Fruit fly (Drosophila melanogaster) whole organism, embryonic: ENCODE data around the gene tsh.
A peak's percentile ranks its signal among the peaks of the same experiment; 100 is the strongest.

Experiments used
- Bgb ChIP-seq: fragments of 200-800 bp; sonication (Bioruptor generic); IDR thresholded peaks from 2 replicates; pipeline ENCODE4 v1.3.6; 2022; ENCODE audit warnings: missing biosample characterization, missing genetic modification characterization; ENCODE audit not compliant: partially characterized antibody
- CG10267 ChIP-seq: fragments of 200-800 bp; sonication (Bioruptor generic); optimal IDR thresholded peaks from 2 replicates; lab custom pipeline; 2018; ENCODE audit warnings: missing biosample characterization, mild to moderate bottlenecking, missing genetic modification characterization, moderate library complexity
- CG10979 ChIP-seq: fragments of 200-800 bp; sonication (Bioruptor generic); optimal IDR thresholded peaks from 2 replicates; lab custom pipeline; 2018; ENCODE audit warnings: missing biosample characterization, mild to moderate bottlenecking, missing genetic modification characterization, moderate library complexity
- CG11398 ChIP-seq: fragments of 200-800 bp; sonication (Bioruptor generic); optimal IDR thresholded peaks from 2 replicates; lab custom pipeline; 2016; ENCODE audit warnings: missing biosample characterization, missing genetic modification characterization
- CG11560 ChIP-seq: fragments of 200-800 bp; sonication (Bioruptor generic); IDR thresholded peaks from 3 replicates; pipeline ENCODE4 v1.3.6; 2022; ENCODE audit warnings: missing biosample characterization, missing genetic modification characterization
- CG12391 ChIP-seq: fragments of 200-800 bp; sonication (Bioruptor generic); optimal IDR thresholded peaks from 3 replicates; lab custom pipeline; 2018; ENCODE audit warnings: missing biosample characterization, mild to moderate bottlenecking, missing genetic modification characterization, moderate library complexity
- CG12744 ChIP-seq: fragments of 200-800 bp; sonication (Bioruptor generic); optimal IDR thresholded peaks from 2 replicates; lab custom pipeline; 2016; ENCODE audit warnings: missing biosample characterization, missing genetic modification characterization
- CG13123 ChIP-seq: fragments of 200-800 bp; sonication (Bioruptor generic); optimal IDR thresholded peaks from 2 replicates; lab custom pipeline; 2016; ENCODE audit warnings: missing biosample characterization, missing genetic modification characterization
- CG13287 ChIP-seq: fragments of 200-800 bp; sonication (Bioruptor generic); IDR thresholded peaks from 2 replicates; pipeline ENCODE4 v1.3.6; 2022; ENCODE audit warnings: missing biosample characterization, missing genetic modification characterization; ENCODE audit not compliant: partially characterized antibody
- CG15479 ChIP-seq: fragments of 200-800 bp; sonication (Bioruptor generic); optimal IDR thresholded peaks from 3 replicates; lab custom pipeline; 2019; ENCODE audit warnings: missing biosample characterization, mild to moderate bottlenecking, missing genetic modification characterization, moderate library complexity
- CG17328 ChIP-seq: fragments of 200-800 bp; sonication (Bioruptor generic); IDR thresholded peaks from 2 replicates; pipeline ENCODE4 v1.3.6; 2022; ENCODE audit warnings: missing biosample characterization, missing genetic modification characterization
- CG18619 ChIP-seq: fragments of 200-800 bp; sonication (Bioruptor generic); optimal IDR thresholded peaks from 3 replicates; lab custom pipeline; 2017; ENCODE audit warnings: missing biosample characterization, mild to moderate bottlenecking, missing genetic modification characterization
- CG18764 ChIP-seq: fragments of 200-800 bp; sonication (Bioruptor generic); optimal IDR thresholded peaks from 3 replicates; lab custom pipeline; 2016; ENCODE audit warnings: missing biosample characterization, missing genetic modification characterization
- CG2129 ChIP-seq: fragments of 200-800 bp; sonication (Bioruptor generic); IDR thresholded peaks from 2 replicates; pipeline ENCODE4 v1.3.6; 2022; ENCODE audit warnings: missing biosample characterization, missing genetic modification characterization; ENCODE audit not compliant: partially characterized antibody
- CG30431 ChIP-seq: fragments of 200-800 bp; sonication (Bioruptor generic); optimal IDR thresholded peaks from 2 replicates; lab custom pipeline; 2017; ENCODE audit warnings: missing biosample characterization, missing genetic modification characterization
- CG3163 ChIP-seq: fragments of 200-800 bp; sonication (Bioruptor generic); optimal IDR thresholded peaks from 3 replicates; lab custom pipeline; 2016; ENCODE audit warnings: missing biosample characterization, missing genetic modification characterization
- CG32772 ChIP-seq: fragments of 200-800 bp; sonication (Bioruptor generic); IDR thresholded peaks from 2 replicates; pipeline ENCODE4 v1.3.6; 2022; ENCODE audit warnings: missing biosample characterization, missing genetic modification characterization
- CG34376 ChIP-seq: fragments of 200-800 bp; sonication (Bioruptor generic); optimal IDR thresholded peaks from 2 replicates; lab custom pipeline; 2018; ENCODE audit warnings: missing biosample characterization, mild to moderate bottlenecking, missing genetic modification characterization
- CG4360 ChIP-seq: fragments of 200-800 bp; sonication (Bioruptor generic); IDR thresholded peaks from 2 replicates; pipeline ENCODE4 v1.3.6; 2022; ENCODE audit warnings: missing biosample characterization, missing genetic modification characterization
- CG4617 ChIP-seq: fragments of 200-800 bp; sonication (Bioruptor generic); optimal IDR thresholded peaks from 3 replicates; lab custom pipeline; 2016; ENCODE audit warnings: missing biosample characterization, missing genetic modification characterization, borderline replicate concordance
- CG6272 ChIP-seq: fragments of 200-800 bp; sonication (Bioruptor generic); IDR thresholded peaks from 2 replicates; pipeline ENCODE4 v1.3.6; 2022; ENCODE audit warnings: missing biosample characterization, missing genetic modification characterization
- CG7271 ChIP-seq: fragments of 200-800 bp; sonication (Bioruptor generic); optimal IDR thresholded peaks from 2 replicates; lab custom pipeline; 2018; ENCODE audit warnings: missing biosample characterization, mild to moderate bottlenecking, missing genetic modification characterization, moderate library complexity
- CG7357 ChIP-seq: fragments of 200-800 bp; sonication (Bioruptor generic); IDR thresholded peaks from 3 replicates; pipeline ENCODE4 v1.3.6; 2022; ENCODE audit warnings: missing biosample characterization, missing genetic modification characterization
- CG7839 ChIP-seq: fragments of 200-800 bp; sonication (Bioruptor generic); optimal IDR thresholded peaks from 3 replicates; lab custom pipeline; 2018; ENCODE audit warnings: missing biosample characterization, mild to moderate bottlenecking, missing genetic modification characterization, moderate library complexity
- CG7928 ChIP-seq: fragments of 200-800 bp; sonication (Bioruptor generic); optimal IDR thresholded peaks from 2 replicates; lab custom pipeline; 2017; ENCODE audit warnings: missing biosample characterization, mild to moderate bottlenecking, missing genetic modification characterization
- CG7963 ChIP-seq: fragments of 200-800 bp; sonication (Bioruptor generic); IDR thresholded peaks from 3 replicates; pipeline ENCODE4 v1.3.6; 2022; ENCODE audit warnings: missing biosample characterization, missing genetic modification characterization; ENCODE audit not compliant: partially characterized antibody
- CG8089 ChIP-seq: fragments of 200-800 bp; sonication (Bioruptor generic); optimal IDR thresholded peaks from 3 replicates; lab custom pipeline; 2016; ENCODE audit warnings: missing biosample characterization, missing genetic modification characterization
- CG8765 ChIP-seq: fragments of 200-800 bp; sonication (Bioruptor generic); IDR thresholded peaks from 2 replicates; pipeline ENCODE4 v1.3.6; 2022; ENCODE audit warnings: missing biosample characterization, missing genetic modification characterization
- Drgx ChIP-seq: fragments of 200-800 bp; sonication (Bioruptor generic); IDR thresholded peaks from 2 replicates; pipeline ENCODE4 v1.3.6; 2022; ENCODE audit warnings: missing biosample characterization, missing genetic modification characterization
- Fer1 ChIP-seq: fragments of 200-800 bp; sonication (Bioruptor generic); optimal IDR thresholded peaks from 2 replicates; lab custom pipeline; 2017; ENCODE audit warnings: missing biosample characterization, mild to moderate bottlenecking, missing genetic modification characterization
- Mes4 ChIP-seq: fragments of 200-800 bp; sonication (Bioruptor generic); optimal IDR thresholded peaks from 2 replicates; lab custom pipeline; 2016; ENCODE audit warnings: missing biosample characterization, missing genetic modification characterization
- NC2β ChIP-seq: fragments of 200-800 bp; sonication (Bioruptor generic); optimal IDR thresholded peaks from 2 replicates; lab custom pipeline; 2016; ENCODE audit warnings: missing biosample characterization, missing genetic modification characterization
- NfI ChIP-seq: fragments of 200-800 bp; sonication (Bioruptor generic); optimal IDR thresholded peaks from 3 replicates; lab custom pipeline; 2018; ENCODE audit warnings: missing biosample characterization, mild to moderate bottlenecking, missing genetic modification characterization, moderate library complexity
- Sox102F ChIP-seq: fragments of 200-800 bp; sonication (Bioruptor generic); optimal IDR thresholded peaks from 2 replicates; lab custom pipeline; 2018; ENCODE audit warnings: missing biosample characterization, mild to moderate bottlenecking, missing genetic modification characterization, moderate library complexity
- Tbp ChIP-seq: fragments of >200 bp; optimal IDR thresholded peaks from 2 replicates; lab custom pipeline; 2018; ENCODE audit warnings: missing biosample characterization, missing genetic modification characterization
- ara ChIP-seq: fragments of 200-800 bp; sonication (Bioruptor generic); IDR thresholded peaks from 2 replicates; pipeline ENCODE4 v1.3.6; 2022; ENCODE audit warnings: missing biosample characterization, missing genetic modification characterization
- bbx ChIP-seq: fragments of 200-800 bp; sonication (Bioruptor generic); IDR thresholded peaks from 2 replicates; pipeline ENCODE4 v1.3.6; 2022; ENCODE audit warnings: missing biosample characterization, missing genetic modification characterization; ENCODE audit not compliant: partially characterized antibody
- bigmax ChIP-seq: fragments of 200-800 bp; sonication (Bioruptor generic); optimal IDR thresholded peaks from 2 replicates; lab custom pipeline; 2018; ENCODE audit warnings: missing biosample characterization, mild to moderate bottlenecking, missing genetic modification characterization
- chm ChIP-seq: fragments of 200-800 bp; sonication (Bioruptor generic); IDR thresholded peaks from 2 replicates; pipeline ENCODE4 v1.3.6; 2022; ENCODE audit warnings: missing biosample characterization, missing genetic modification characterization
- dm ChIP-seq: fragments of 200-800 bp; sonication (Bioruptor generic); optimal IDR thresholded peaks from 3 replicates; lab custom pipeline; 2016; ENCODE audit warnings: missing biosample characterization, missing genetic modification characterization
- dmrt11E ChIP-seq: fragments of 200-800 bp; sonication (Bioruptor generic); optimal IDR thresholded peaks from 3 replicates; lab custom pipeline; 2018; ENCODE audit warnings: missing biosample characterization, mild to moderate bottlenecking, missing genetic modification characterization, moderate library complexity
- dpn ChIP-seq, 2 experiments: fragments of 200-800 bp; sonication (Bioruptor generic); optimal IDR thresholded peaks; 3 replicates each; lab custom pipeline; 2016; ENCODE audit warnings: missing biosample characterization in 2 of 2, missing genetic modification characterization in 2 of 2
- gfzf ChIP-seq: fragments of 200-800 bp; sonication (Bioruptor generic); optimal IDR thresholded peaks from 2 replicates; lab custom pipeline; 2016; ENCODE audit warnings: missing biosample characterization, mild to moderate bottlenecking, missing genetic modification characterization, moderate library complexity
- jing ChIP-seq: fragments of 200-800 bp; sonication (Bioruptor generic); optimal IDR thresholded peaks from 2 replicates; lab custom pipeline; 2018; ENCODE audit warnings: missing biosample characterization, mild to moderate bottlenecking, missing genetic modification characterization
- kni ChIP-seq: fragments of 200-800 bp; sonication (Bioruptor generic); optimal IDR thresholded peaks from 3 replicates; lab custom pipeline; 2017; ENCODE audit warnings: mild to moderate bottlenecking, missing biosample characterization, missing genetic modification reagents, missing genetic modification characterization
- seq ChIP-seq: fragments of 200-800 bp; sonication (Bioruptor generic); IDR thresholded peaks from 2 replicates; pipeline ENCODE4 v1.3.6; 2022; ENCODE audit warnings: missing biosample characterization, missing genetic modification characterization
- trem ChIP-seq: fragments of 200-800 bp; optimal IDR thresholded peaks from 3 replicates; lab custom pipeline; 2019; ENCODE audit warnings: missing biosample characterization, mild to moderate bottlenecking, missing genetic modification characterization, moderate library complexity
- ttk ChIP-seq: fragments of 200-800 bp; sonication (Bioruptor generic); IDR thresholded peaks from 2 replicates; pipeline ENCODE4 v2.1.2; 2022; ENCODE audit warnings: missing biosample characterization, missing genetic modification characterization

The tsh gene

dm6 chr2L:21867040-21867981 is 38.9 kb downstream of the tsh start (continued):
- TF ChIP-seq Tbp (GFP tag; lab: Kevin White, UChicago) (no peak), CG11560 (tag; lab: Robert Waterston, UW) (peak; percentile 80), NfI (peak; percentile 89), jing (GFP tag; lab: Kevin White, UChicago) (peak; percentile 94), CG34376 (no peak), CG17328 (GFP tag; lab: Robert Waterston, UW) (peak; percentile 93), Mes4 (GFP tag; lab: Kevin White, UChicago) (peak; percentile 91), CG12744 (peak; percentile 77), CG7839 (tag; lab: Kevin White, UChicago) (peak; percentile 95), CG8089 (GFP tag; lab: Kevin White, UChicago) (peak; percentile 88), CG32772 (GFP tag; lab: Robert Waterston, UW) (peak; percentile 90), trem (tag; lab: Kevin White, UChicago) (peak; percentile 88), dm (peak; percentile 84), Bgb (no peak), dmrt11E (tag; lab: Kevin White, UChicago) (peak; percentile 95), CG7271 (tag; lab: Kevin White, UChicago) (no peak), CG10979 (tag; lab: Kevin White, UChicago) (peak; percentile 95), seq (peak; percentile 78), CG13287 (GFP tag; lab: Robert Waterston, UW) (no peak), CG3163 (GFP tag; lab: Kevin White, UChicago) (peak; percentile 76), ttk (GFP tag; lab: Robert Waterston, UW) (peak; percentile 93), NC2β (peak; percentile 89), ara (GFP tag; lab: Robert Waterston, UW) (peak; percentile 94), CG7357 (GFP tag; lab: Robert Waterston, UW) (peak; percentile 87), CG15479 (GFP tag; lab: Kevin White, UChicago) (no peak), CG7928 (GFP tag; lab: Kevin White, UChicago) (peak; percentile 58), CG18619 (peak; percentile 81), chm (peak; percentile 89), CG4360 (GFP tag; lab: Robert Waterston, UW) (peak; percentile 54; the same call in 1 of the 2 replicates), CG18764 (GFP tag; lab: Kevin White, UChicago) (peak; percentile 90), CG8765 (GFP tag; lab: Robert Waterston, UW) (no peak; the same call in 1 of the 2 replicates), dpn (GFP tag; optimal IDR thresholded peaks at IDR 0.05; lab: Kevin White, UChicago) (peak; percentile 92 to 94), CG6272 (peak; percentile 87), Fer1 (GFP tag; lab: Kevin White, UChicago) (peak; percentile 78), bigmax (no peak), CG10267 (peak; percentile 86), bbx (GFP tag; lab: Robert Waterston, UW) (no peak), Sox102F (GFP tag; lab: Kevin White, UChicago) (peak; percentile 96), Drgx (no peak), CG12391 (tag; lab: Kevin White, UChicago) (peak; percentile 93), CG2129 (GFP tag; lab: Robert Waterston, UW) (no peak), CG13123 (GFP tag; lab: Kevin White, UChicago) (peak; percentile 82), gfzf (GFP tag; lab: Kevin White, UChicago) (peak; percentile 5), CG11398 (peak; percentile 90), kni (GFP tag; lab: Kevin White, UChicago) (peak; percentile 56), CG7963 (GFP tag; lab: Robert Waterston, UW) (no peak), CG30431 (GFP tag; lab: Kevin White, UChicago) (peak; percentile 90), CG4617 (GFP tag; lab: Kevin White, UChicago) (peak; percentile 66)
